Fruit fly (Drosophila melanogaster) whole organism, embryonic: Measurements from ENCODE around the gene mRpL3.
A peak's percentile ranks its signal among the peaks of the same experiment; 100 is the strongest.

Source experiments
- ATbp ChIP-seq: fragments of 200-800 bp; sonication (Bioruptor generic); optimal IDR thresholded peaks from 2 replicates; lab custom pipeline; 2017; ENCODE audit warnings: missing biosample characterization, mild to moderate bottlenecking, missing genetic modification characterization, missing genetic modification reagents
- Aef1 ChIP-seq: fragments of 200-800 bp; sonication (Bioruptor generic); IDR thresholded peaks from 3 replicates; pipeline ENCODE4 v1.3.6; 2022; ENCODE audit warnings: missing biosample characterization, missing genetic modification characterization
- CG11085 ChIP-seq: fragments of 200-800 bp; sonication (Bioruptor generic); IDR thresholded peaks from 2 replicates; pipeline ENCODE4 v1.3.6; 2022; ENCODE audit warnings: missing biosample characterization, missing genetic modification characterization
- CG12219 ChIP-seq: fragments of 200-800 bp; sonication (Bioruptor generic); optimal IDR thresholded peaks from 3 replicates; lab custom pipeline; 2018; ENCODE audit warnings: missing biosample characterization, mild to moderate bottlenecking, missing genetic modification characterization
- CG12942 ChIP-seq: fragments of 200-800 bp; sonication (Bioruptor generic); optimal IDR thresholded peaks from 3 replicates; lab custom pipeline; 2016; ENCODE audit warnings: missing biosample characterization, missing genetic modification characterization
- CG14667 ChIP-seq: fragments of 200-800 bp; sonication (Bioruptor generic); IDR thresholded peaks from 2 replicates; pipeline ENCODE4 v1.3.6; 2022; ENCODE audit warnings: missing biosample characterization, missing genetic modification characterization
- CG17802 ChIP-seq: fragments of 200-800 bp; sonication (Bioruptor generic); optimal IDR thresholded peaks from 2 replicates; lab custom pipeline; 2018; ENCODE audit warnings: missing biosample characterization, mild to moderate bottlenecking, missing genetic modification characterization, moderate library complexity
- CG17829 ChIP-seq: fragments of 200-800 bp; optimal IDR thresholded peaks from 2 replicates; lab custom pipeline; 2019; ENCODE audit warnings: missing biosample characterization, mild to moderate bottlenecking, missing genetic modification characterization, moderate library complexity
- CG33213 ChIP-seq: fragments of 200-800 bp; sonication (Bioruptor generic); optimal IDR thresholded peaks from 3 replicates; lab custom pipeline; 2016; ENCODE audit warnings: missing biosample characterization, missing genetic modification characterization
- CG3847 ChIP-seq: fragments of 200-800 bp; sonication (Bioruptor generic); IDR thresholded peaks from 2 replicates; pipeline ENCODE4 v1.3.6; 2022; ENCODE audit warnings: missing biosample characterization, missing genetic modification characterization
- CG4282 ChIP-seq: fragments of 200-800 bp; sonication (Bioruptor generic); optimal IDR thresholded peaks from 2 replicates; lab custom pipeline; 2016; ENCODE audit warnings: missing biosample characterization, missing genetic modification characterization
- CG4424 ChIP-seq: fragments of 200-800 bp; sonication (Bioruptor generic); optimal IDR thresholded peaks from 3 replicates; lab custom pipeline; 2016; ENCODE audit warnings: missing biosample characterization, missing genetic modification characterization
- CG6689 ChIP-seq: fragments of 200-800 bp; sonication (Bioruptor generic); IDR thresholded peaks from 2 replicates; pipeline ENCODE4 v1.3.6; 2022; ENCODE audit warnings: missing biosample characterization, missing genetic modification characterization
- CG6765 ChIP-seq: fragments of 200-800 bp; sonication (Bioruptor generic); optimal IDR thresholded peaks from 3 replicates; lab custom pipeline; 2017; ENCODE audit warnings: missing biosample characterization, mild to moderate bottlenecking, missing genetic modification characterization
- CG8089 ChIP-seq: fragments of 200-800 bp; sonication (Bioruptor generic); optimal IDR thresholded peaks from 3 replicates; lab custom pipeline; 2016; ENCODE audit warnings: missing biosample characterization, missing genetic modification characterization
- CG8388 ChIP-seq: fragments of 200-800 bp; sonication (Bioruptor generic); optimal IDR thresholded peaks from 2 replicates; lab custom pipeline; 2019; ENCODE audit warnings: missing biosample characterization, mild to moderate bottlenecking, missing genetic modification characterization, moderate library complexity
- Fer3 ChIP-seq: fragments of 200-800 bp; sonication (Bioruptor generic); optimal IDR thresholded peaks from 2 replicates; lab custom pipeline; 2018; ENCODE audit warnings: missing biosample characterization, mild to moderate bottlenecking, missing genetic modification characterization, moderate library complexity
- H2.0 ChIP-seq: fragments of 200-800 bp; sonication (Bioruptor generic); IDR thresholded peaks from 2 replicates; pipeline ENCODE4 v1.3.6; 2022; ENCODE audit warnings: missing biosample characterization, missing genetic modification characterization
- HmgZ ChIP-seq: fragments of 200-800 bp; sonication (Bioruptor generic); optimal IDR thresholded peaks from 2 replicates; lab custom pipeline; 2018; ENCODE audit warnings: missing biosample characterization, mild to moderate bottlenecking, missing genetic modification characterization
- Lhr ChIP-seq: fragments of 200-800 bp; sonication (Bioruptor generic); optimal IDR thresholded peaks from 3 replicates; lab custom pipeline; 2017; ENCODE audit warnings: mild to moderate bottlenecking, missing biosample characterization, missing genetic modification reagents, missing genetic modification characterization
- Opbp ChIP-seq: fragments of 200-800 bp; sonication (Bioruptor generic); IDR thresholded peaks from 3 replicates; pipeline ENCODE4 v1.3.6; 2022; ENCODE audit warnings: missing biosample characterization, missing genetic modification characterization; ENCODE audit not compliant: partially characterized antibody
- Optix ChIP-seq: fragments of 200-800 bp; sonication (Bioruptor generic); IDR thresholded peaks from 3 replicates; pipeline ENCODE4 v1.3.6; 2022; ENCODE audit warnings: missing biosample characterization, missing genetic modification characterization
- Pdp1 ChIP-seq, 2 experiments: fragments of 200-800 bp; sonication (Bioruptor generic); optimal IDR thresholded peaks; 3 replicates each; lab custom pipeline; 2016; ENCODE audit warnings: missing biosample characterization in 2 of 2, missing genetic modification characterization in 2 of 2, mild to moderate bottlenecking in 1 of 2, moderate library complexity in 1 of 2
- Rfx ChIP-seq: fragments of 200-800 bp; sonication (Bioruptor generic); IDR thresholded peaks from 2 replicates; pipeline ENCODE4 v1.3.6; 2022; ENCODE audit warnings: missing biosample characterization, missing genetic modification characterization
- Trl ChIP-seq, 3 experiments: fragments of >200 bp in 2 of 3; fragments of 200-800 bp in 1 of 3; sonication (Bioruptor generic) in 1 of 3; optimal IDR thresholded peaks; 2 replicates in 1 of 3; 3 replicates in 2 of 3; lab custom pipeline; 2016 to 2017; ENCODE audit warnings: missing biosample characterization in 1 of 3, missing genetic modification characterization in 1 of 3
- Usf ChIP-seq: fragments of 200-800 bp; sonication (Bioruptor generic); optimal IDR thresholded peaks from 2 replicates; lab custom pipeline; 2017; ENCODE audit warnings: missing genotype, missing biosample characterization, missing genetic modification characterization
- bcd ChIP-seq: fragments of 200-800 bp; sonication (Bioruptor generic); optimal IDR thresholded peaks from 2 replicates; lab custom pipeline; 2017; ENCODE audit warnings: missing biosample characterization, mild to moderate bottlenecking, missing genetic modification characterization
- cas ChIP-seq: fragments of 200-800 bp; sonication (Bioruptor generic); IDR thresholded peaks from 2 replicates; pipeline ENCODE4 v1.3.6; 2022; ENCODE audit warnings: missing biosample characterization, missing genetic modification characterization
- dmrt11E ChIP-seq: fragments of 200-800 bp; sonication (Bioruptor generic); optimal IDR thresholded peaks from 3 replicates; lab custom pipeline; 2018; ENCODE audit warnings: missing biosample characterization, mild to moderate bottlenecking, missing genetic modification characterization, moderate library complexity
- dysf ChIP-seq: fragments of 200-800 bp; sonication (Bioruptor generic); IDR thresholded peaks from 3 replicates; pipeline ENCODE4 v1.3.6; 2022; ENCODE audit warnings: missing biosample characterization, missing genetic modification characterization
- fru ChIP-seq: fragments of >200 bp; optimal IDR thresholded peaks from 2 replicates; lab custom pipeline; 2017
- ftz-f1 ChIP-seq: fragments of 200-800 bp; sonication (Bioruptor generic); optimal IDR thresholded peaks from 2 replicates; lab custom pipeline; 2016; ENCODE audit warnings: missing biosample characterization, missing genetic modification characterization
- fu2 ChIP-seq: fragments of 200-800 bp; sonication (Bioruptor generic); optimal IDR thresholded peaks from 2 replicates; lab custom pipeline; 2016; ENCODE audit warnings: missing biosample characterization, missing genetic modification characterization
- lilli ChIP-seq: fragments of 200-800 bp; sonication (Bioruptor generic); optimal IDR thresholded peaks from 3 replicates; lab custom pipeline; 2016; ENCODE audit warnings: missing biosample characterization, missing genetic modification characterization
- lola ChIP-seq, 3 experiments: fragments of >200 bp in 2 of 3; fragments of 200-800 bp in 1 of 3; sonication (Bioruptor generic) in 1 of 3; optimal IDR thresholded peaks; 2 replicates each; lab custom pipeline; 2017 to 2019; ENCODE audit warnings: missing biosample characterization in 3 of 3, missing genetic modification characterization in 3 of 3, mild to moderate bottlenecking in 1 of 3, moderate library complexity in 1 of 3
- luna ChIP-seq: fragments of 200-800 bp; sonication (Bioruptor generic); optimal IDR thresholded peaks from 2 replicates; lab custom pipeline; 2016; ENCODE audit warnings: missing biosample characterization, missing genetic modification characterization
- otp ChIP-seq: fragments of 200-800 bp; sonication (Bioruptor generic); IDR thresholded peaks from 3 replicates; pipeline ENCODE4, ENCODE4 v1.3.6; 2022; ENCODE audit warnings: missing biosample characterization, missing genetic modification characterization
- prd ChIP-seq, 3 experiments: fragments of >200 bp in 2 of 3; fragments of 200-800 bp in 1 of 3; sonication (Bioruptor generic) in 1 of 3; optimal IDR thresholded peaks in 2 of 3; IDR thresholded peaks in 1 of 3; 2 replicates in 2 of 3; 3 replicates in 1 of 3; pipeline versions ENCODE4 v1.3.6 to Lab custom; 2017 to 2022; ENCODE audit warnings: missing biosample characterization in 1 of 3, missing genetic modification characterization in 1 of 3
- pros ChIP-seq: fragments of 200-800 bp; sonication (Bioruptor generic); optimal IDR thresholded peaks from 3 replicates; lab custom pipeline; 2019; ENCODE audit warnings: missing biosample characterization, mild to moderate bottlenecking, missing genetic modification characterization, moderate library complexity
- salm ChIP-seq: fragments of 200-800 bp; sonication (Bioruptor generic); optimal IDR thresholded peaks from 2 replicates; lab custom pipeline; 2018; ENCODE audit warnings: missing biosample characterization, mild to moderate bottlenecking, missing genetic modification characterization
- schlank ChIP-seq: fragments of 200-800 bp; sonication (Bioruptor generic); optimal IDR thresholded peaks from 2 replicates; lab custom pipeline; 2018; ENCODE audit warnings: missing biosample characterization, mild to moderate bottlenecking, missing genetic modification characterization
- sd ChIP-seq: fragments of 200-800 bp; sonication (Bioruptor generic); optimal IDR thresholded peaks from 3 replicates; lab custom pipeline; 2018; ENCODE audit warnings: missing biosample characterization, mild to moderate bottlenecking, missing genetic modification characterization, moderate library complexity
- sna ChIP-seq: fragments of 200-800 bp; sonication (Bioruptor generic); IDR thresholded peaks from 2 replicates; pipeline ENCODE4 v1.3.6; 2022; ENCODE audit warnings: missing biosample characterization, missing genetic modification characterization; ENCODE audit not compliant: partially characterized antibody
- stwl ChIP-seq: fragments of 200-800 bp; sonication (Bioruptor generic); optimal IDR thresholded peaks from 3 replicates; lab custom pipeline; 2018; ENCODE audit warnings: missing biosample characterization, mild to moderate bottlenecking, missing genetic modification characterization, moderate library complexity
- twi ChIP-seq: fragments of 200-800 bp; optimal IDR thresholded peaks from 2 replicates; lab custom pipeline; 2019; ENCODE audit warnings: missing biosample characterization, mild to moderate bottlenecking, missing genetic modification characterization, moderate library complexity
- unpg ChIP-seq: fragments of 200-800 bp; sonication (Bioruptor generic); optimal IDR thresholded peaks from 3 replicates; lab custom pipeline; 2018; ENCODE audit warnings: missing biosample characterization, mild to moderate bottlenecking, missing genetic modification characterization, moderate library complexity
- vnd ChIP-seq: fragments of 200-800 bp; sonication (Bioruptor generic); IDR thresholded peaks from 3 replicates; pipeline ENCODE4 v1.3.6; 2022; ENCODE audit warnings: missing biosample characterization, missing genetic modification characterization; ENCODE audit not compliant: partially characterized antibody
- zen2 ChIP-seq: fragments of 200-800 bp; sonication (Bioruptor generic); IDR thresholded peaks from 3 replicates; pipeline ENCODE4 v1.3.6; 2022; ENCODE audit warnings: missing biosample characterization, missing genetic modification characterization; ENCODE audit not compliant: partially characterized antibody

Gene mRpL3

dm6 chrX:15760447-15761297 lies at the start of gene mRpL3, which contains the start of gene Graf (continued):
- TF ChIP-seq HmgZ (no peak), lola (GFP tag; optimal IDR thresholded peaks at IDR 0.05; lab: Kevin White, UChicago) (peak in 1 of 3 experiments; percentile 85), stwl (tag; lab: Kevin White, UChicago) (peak; percentile 16), H2.0 (GFP tag; lab: Robert Waterston, UW) (no peak), CG12219 (GFP tag; lab: Kevin White, UChicago) (no peak), CG17802 (tag; lab: Kevin White, UChicago) (peak; percentile 74), ftz-f1 (GFP tag; lab: Kevin White, UChicago) (no peak), dysf (GFP tag; lab: Robert Waterston, UW) (no peak), CG4282 (no peak), dmrt11E (tag; lab: Kevin White, UChicago) (no peak), cas (GFP tag; lab: Robert Waterston, UW) (no peak), bcd (GFP tag; lab: Kevin White, UChicago) (no peak), Optix (GFP tag; lab: Robert Waterston, UW) (no peak), sna (peak; percentile 83), Trl (optimal IDR thresholded peaks at IDR 0.05; lab: Kevin White, UChicago) (no peak), Trl (GFP tag; optimal IDR thresholded peaks at IDR 0.05; lab: Kevin White, UChicago) (no peak), CG3847 (GFP tag; lab: Robert Waterston, UW) (no peak), prd (optimal IDR thresholded peaks at IDR 0.05; lab: Kevin White, UChicago) (no peak), prd (GFP tag; IDR thresholded peaks at IDR 0.05; lab: Robert Waterston, UW) (no peak), unpg (GFP tag; lab: Kevin White, UChicago) (no peak), CG8388 (GFP tag; lab: Kevin White, UChicago) (no peak), twi (tag; lab: Kevin White, UChicago) (no peak), CG11085 (GFP tag; lab: Robert Waterston, UW) (no peak), Lhr (GFP tag; lab: Kevin White, UChicago) (no peak), CG14667 (GFP tag; lab: Robert Waterston, UW) (no peak), CG33213 (GFP tag; lab: Kevin White, UChicago) (no peak), CG12942 (no peak), salm (no peak), fru (no peak), ATbp (GFP tag; lab: Kevin White, UChicago) (no peak), Usf (GFP tag; lab: Kevin White, UChicago) (no peak), CG8089 (GFP tag; lab: Kevin White, UChicago) (no peak), pros (GFP tag; lab: Kevin White, UChicago) (no peak), Fer3 (tag; lab: Kevin White, UChicago) (no peak), CG6765 (GFP tag; lab: Kevin White, UChicago) (no peak), schlank (tag; lab: Kevin White, UChicago) (no peak), otp (GFP tag; lab: Robert Waterston, UW) (no peak), Aef1 (no peak), lilli (no peak), Pdp1 (GFP tag; optimal IDR thresholded peaks at IDR 0.05; lab: Kevin White, UChicago) (no peak), sd (tag; lab: Kevin White, UChicago) (no peak), zen2 (peak; percentile 88), Rfx (0 out of 2 replicates have a peak, but pooled peaks have one; percentile 27), CG17829 (tag; lab: Kevin White, UChicago) (no peak), vnd (GFP tag; lab: Robert Waterston, UW) (peak; percentile 90), Opbp (GFP tag; lab: Robert Waterston, UW) (peak; percentile 94), CG4424 (GFP tag; lab: Kevin White, UChicago) (peak; percentile 12), CG6689 (GFP tag; lab: Robert Waterston, UW) (no peak), fu2 (GFP tag; lab: Kevin White, UChicago) (no peak), luna (GFP tag; lab: Kevin White, UChicago) (no peak)
